Worm (Caenorhabditis elegans) whole organism, early embryonic: ENCODE measurements around the gene kin-33.

Experiments
- B0310.2 ChIP-seq: sonication (generic microtip); optimal IDR thresholded peaks from 2 replicates; lab custom pipeline; 2016; ENCODE audit warnings: mild to moderate bottlenecking, missing genetic modification characterization, missing compliant biosample characterization
- aly-1 ChIP-seq: sonication (generic microtip); optimal IDR thresholded peaks from 2 replicates; lab custom pipeline; 2016; ENCODE audit warnings: missing genetic modification characterization, missing compliant biosample characterization
- ama-1 ChIP-seq: fragments of 150-350 bp; optimal IDR thresholded peaks from 2 replicates; lab custom pipeline; 2014
- ets-7 ChIP-seq: sonication (generic microtip); optimal IDR thresholded peaks from 2 replicates; lab custom pipeline; 2016; ENCODE audit warnings: missing genotype, missing genetic modification characterization, missing compliant biosample characterization
- hnd-1 ChIP-seq: sonication (generic microtip); optimal IDR thresholded peaks from 2 replicates; lab custom pipeline; 2016; ENCODE audit warnings: missing genetic modification characterization, missing compliant biosample characterization
- pes-1 ChIP-seq: fragments of 200-800 bp; sonication (Bioruptor generic); IDR thresholded peaks from 2 replicates; pipeline ENCODE4 v1.3.6; 2022; ENCODE audit warnings: missing genetic modification reagents, missing genetic modification characterization, missing compliant biosample characterization
- sea-1 ChIP-seq: fragments of 200-800 bp; sonication (Bioruptor generic); conservative IDR thresholded peaks from 2 replicates; pipeline ENCODE4 v1.3.6; 2022; ENCODE audit warnings: missing genetic modification characterization, missing compliant biosample characterization
- tbx-37 ChIP-seq: fragments of 200-800 bp; sonication (Bioruptor generic); conservative IDR thresholded peaks from 2 replicates; pipeline ENCODE4 v1.3.6; 2022; ENCODE audit warnings: missing genetic modification reagents, missing genetic modification characterization, missing compliant biosample characterization
- tra-4 ChIP-seq: sonication (generic microtip); optimal IDR thresholded peaks from 2 replicates; lab custom pipeline; 2017; ENCODE audit warnings: missing genetic modification characterization, missing compliant biosample characterization

- TF ChIP-seq tra-4 (tag; lab: Kevin White, UChicago) (no peak), ama-1 (lab: Kevin White, UChicago) (no peak), sea-1 (GFP tag; lab: Robert Waterston, UW) (no peak), ets-7 (tag; lab: Kevin White, UChicago) (no peak), B0310.2 (tag; lab: Kevin White, UChicago) (no peak), hnd-1 (tag; lab: Kevin White, UChicago) (no peak), pes-1 (GFP tag; lab: Robert Waterston, UW) (no peak), tbx-37 (no peak), aly-1 (no peak)
Measured at ce11 chrV:260334-260733, 25.9 kb upstream of the kin-33 start.
